Worm (Caenorhabditis elegans) whole organism, early embryonic: Measurements from ENCODE around the gene sdz-26.
A peak's percentile ranks its signal among the peaks of the same experiment; 100 is the strongest.

Source experiments
- B0310.2 ChIP-seq: sonication (generic microtip); optimal IDR thresholded peaks from 2 replicates; lab custom pipeline; 2016; ENCODE audit warnings: mild to moderate bottlenecking, missing genetic modification characterization, missing compliant biosample characterization
- F13C5.2 ChIP-seq: sonication (generic microtip); optimal IDR thresholded peaks from 2 replicates; lab custom pipeline; 2017; ENCODE audit warnings: mild to moderate bottlenecking, missing genetic modification characterization, inconsistent platforms, missing compliant biosample characterization
- aly-1 ChIP-seq: sonication (generic microtip); optimal IDR thresholded peaks from 2 replicates; lab custom pipeline; 2016; ENCODE audit warnings: missing genetic modification characterization, missing compliant biosample characterization
- ama-1 ChIP-seq: fragments of 150-350 bp; optimal IDR thresholded peaks from 2 replicates; lab custom pipeline; 2014
- ceh-13 ChIP-seq: fragments of 200-800 bp; sonication (Bioruptor generic); optimal IDR thresholded peaks from 2 replicates; lab custom pipeline; 2018; ENCODE audit warnings: mild to moderate bottlenecking, missing genetic modification characterization, missing compliant biosample characterization
- ceh-36 ChIP-seq: sonication (generic microtip); optimal IDR thresholded peaks from 2 replicates; lab custom pipeline; 2016; ENCODE audit warnings: missing genetic modification characterization, inconsistent platforms, missing compliant biosample characterization
- ets-7 ChIP-seq: sonication (generic microtip); optimal IDR thresholded peaks from 2 replicates; lab custom pipeline; 2016; ENCODE audit warnings: missing genotype, missing genetic modification characterization, missing compliant biosample characterization
- flt-1 ChIP-seq: fragments of 200-800 bp; sonication (Bioruptor generic); IDR thresholded peaks from 2 replicates; pipeline ENCODE4 v1.3.6; 2022; ENCODE audit warnings: missing genetic modification characterization, missing compliant biosample characterization
- hmbx-1 ChIP-seq: sonication (generic microtip); optimal IDR thresholded peaks from 2 replicates; lab custom pipeline; 2016; ENCODE audit warnings: mild to moderate bottlenecking, missing genetic modification characterization, missing compliant biosample characterization
- hmg-4 ChIP-seq: fragments of 200-800 bp; sonication (Bioruptor generic); optimal IDR thresholded peaks from 2 replicates; lab custom pipeline; 2018; ENCODE audit warnings: mild to moderate bottlenecking, missing genetic modification characterization, missing compliant biosample characterization
- pes-1 ChIP-seq: fragments of 200-800 bp; sonication (Bioruptor generic); IDR thresholded peaks from 2 replicates; pipeline ENCODE4 v1.3.6; 2022; ENCODE audit warnings: missing genetic modification reagents, missing genetic modification characterization, missing compliant biosample characterization
- scrt-1 ChIP-seq: fragments of 200-800 bp; sonication (Bioruptor generic); IDR thresholded peaks from 2 replicates; pipeline ENCODE4 v1.3.6; 2022; ENCODE audit warnings: missing genetic modification characterization, missing compliant biosample characterization
- sea-1 ChIP-seq: fragments of 200-800 bp; sonication (Bioruptor generic); conservative IDR thresholded peaks from 2 replicates; pipeline ENCODE4 v1.3.6; 2022; ENCODE audit warnings: missing genetic modification characterization, missing compliant biosample characterization
- tbx-11 ChIP-seq: fragments of 200-800 bp; sonication (Bioruptor generic); IDR thresholded peaks from 2 replicates; pipeline ENCODE4 v1.3.6; 2022; ENCODE audit warnings: missing genetic modification characterization, missing compliant biosample characterization
- tbx-37 ChIP-seq: fragments of 200-800 bp; sonication (Bioruptor generic); conservative IDR thresholded peaks from 2 replicates; pipeline ENCODE4 v1.3.6; 2022; ENCODE audit warnings: missing genetic modification reagents, missing genetic modification characterization, missing compliant biosample characterization
- tra-4 ChIP-seq: sonication (generic microtip); optimal IDR thresholded peaks from 2 replicates; lab custom pipeline; 2017; ENCODE audit warnings: missing genetic modification characterization, missing compliant biosample characterization

Gene sdz-26

DNA sequence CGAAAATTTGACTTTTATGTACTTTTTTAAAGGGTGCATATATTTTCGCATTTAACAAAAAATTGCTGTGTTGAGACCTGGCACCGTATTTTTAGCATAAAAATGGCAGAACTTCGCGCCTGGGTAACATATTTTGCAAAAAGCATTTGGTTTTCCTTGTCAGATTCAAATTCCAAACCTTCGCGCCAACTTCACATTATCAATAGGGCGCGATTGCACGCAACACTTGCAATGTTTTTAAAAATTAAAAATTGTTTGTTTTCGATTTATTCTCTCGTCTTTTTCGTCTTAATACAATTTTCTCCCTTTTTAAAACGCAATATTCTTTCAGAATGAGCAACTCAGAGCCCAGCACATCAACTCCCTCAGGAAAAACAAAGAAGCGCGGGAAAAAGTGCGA, 2.1 kb downstream of the sdz-26 start, which contains the start of gene mes-2:
Gene mes-2 (plus strand): TSS at position 330 of the 400 bp plus-strand sequence.
- TF ChIP-seq hmbx-1 (tag; lab: Kevin White, UChicago), result no peak
- no peak for TF ChIP-seq pes-1 (GFP tag; lab: Robert Waterston, UW)
- peak; percentile 66 for TF ChIP-seq F13C5.2 (tag; lab: Kevin White, UChicago)
- TF ChIP-seq hmg-4 (GFP tag; lab: Kevin White, UChicago), result no peak
- no peak for TF ChIP-seq scrt-1 (GFP tag; lab: Robert Waterston, UW)
- no peak for TF ChIP-seq aly-1 (tag; lab: Kevin White, UChicago)
- TF ChIP-seq tra-4 (tag; lab: Kevin White, UChicago), result no peak
- TF ChIP-seq ama-1 (lab: Kevin White, UChicago), result no peak
- no peak for TF ChIP-seq ceh-36 (tag; lab: Kevin White, UChicago)

ce11 chrII:14388213-14388612, 6.7 kb downstream of the sdz-26 start, which contains the start of gene F26H11.8:
Gene F26H11.8, plus strand, starts transcription at chrII:14388513.
- no peak for TF ChIP-seq tbx-11 (GFP tag; lab: Robert Waterston, UW)

ce11 chrII:14390036-14390763, 8.7 kb downstream of the sdz-26 start, which contains the start of the genes kbp-3 and nurf-1:
Gene kbp-3, minus strand, starts transcription at chrII:14390078.
Gene nurf-1, plus strand, starts transcription at chrII:14390713.
- TF ChIP-seq hmg-4 (GFP tag; lab: Kevin White, UChicago) (peak; percentile 29), aly-1 (tag; lab: Kevin White, UChicago) (no peak), tbx-11 (GFP tag; lab: Robert Waterston, UW) (0 out of 2 replicates have a peak, but pooled peaks have one; percentile 9), F13C5.2 (tag; lab: Kevin White, UChicago) (peak; percentile 4)

- TF ChIP-seq flt-1 (GFP tag; lab: Robert Waterston, UW) (no peak), tbx-11 (GFP tag; lab: Robert Waterston, UW) (no peak), ceh-13 (GFP tag; lab: Kevin White, UChicago) (no peak), hmg-4 (GFP tag; lab: Kevin White, UChicago) (no peak), aly-1 (tag; lab: Kevin White, UChicago) (no peak), ceh-36 (tag; lab: Kevin White, UChicago) (no peak), B0310.2 (tag; lab: Kevin White, UChicago) (no peak), ama-1 (lab: Kevin White, UChicago) (no peak)
Observed at ce11 chrII:14393766-14394165, 12.2 kb downstream of the sdz-26 start.

DNA sequence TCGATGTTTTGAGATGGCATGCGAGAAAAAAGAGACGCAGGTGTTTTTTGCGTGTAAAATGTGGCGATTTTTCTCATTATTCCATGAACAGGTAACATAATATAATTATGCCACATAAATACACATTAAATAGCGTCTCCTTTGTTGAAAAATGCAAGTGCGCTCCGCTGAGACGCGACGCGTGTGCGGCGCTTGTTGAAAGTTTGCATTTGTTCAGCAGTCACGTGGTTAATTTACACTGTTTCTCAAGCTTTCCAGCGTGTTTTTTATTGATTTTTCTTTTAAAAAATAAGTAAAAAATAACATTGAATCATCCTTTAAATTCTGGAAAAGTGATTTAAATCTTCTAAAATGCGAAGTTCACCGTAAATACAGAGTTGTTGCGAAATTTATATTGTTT, 18.0 kb downstream of the sdz-26 start:
- TF ChIP-seq flt-1 (GFP tag; lab: Robert Waterston, UW) (no peak), pes-1 (GFP tag; lab: Robert Waterston, UW) (0 out of 2 replicates have a peak, but pooled peaks have one; percentile 3), F13C5.2 (tag; lab: Kevin White, UChicago) (peak; percentile 1), hmbx-1 (tag; lab: Kevin White, UChicago) (no peak)

ce11 chrII:14401098-14401497, 19.5 kb downstream of the sdz-26 start:
- no peak for TF ChIP-seq B0310.2 (tag; lab: Kevin White, UChicago)

DNA sequence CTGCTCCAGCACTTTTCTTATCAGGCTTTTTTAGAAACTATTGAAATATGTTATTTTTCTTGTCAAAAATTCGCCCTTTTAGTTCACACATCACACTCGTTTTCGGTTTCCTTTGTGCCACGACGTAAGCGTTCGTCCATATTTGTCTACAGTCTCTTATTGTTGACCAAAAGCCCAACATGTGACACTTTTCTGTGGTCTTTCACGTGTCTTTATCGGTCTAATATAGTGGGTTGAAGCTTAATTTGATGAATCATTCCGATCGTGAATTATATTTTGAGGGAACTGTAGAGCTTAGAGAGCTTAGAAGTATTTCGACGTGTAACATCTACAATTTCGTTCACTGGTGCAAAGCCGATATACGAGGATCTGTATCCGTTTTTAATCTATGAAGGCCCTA, 22.7 kb downstream of the sdz-26 start:
- TF ChIP-seq tbx-37 (no peak), pes-1 (GFP tag; lab: Robert Waterston, UW) (no peak), ceh-36 (tag; lab: Kevin White, UChicago) (no peak), ama-1 (lab: Kevin White, UChicago) (no peak), aly-1 (tag; lab: Kevin White, UChicago) (no peak), tbx-11 (GFP tag; lab: Robert Waterston, UW) (no peak), hmbx-1 (tag; lab: Kevin White, UChicago) (no peak), tra-4 (tag; lab: Kevin White, UChicago) (no peak), scrt-1 (GFP tag; lab: Robert Waterston, UW) (no peak), B0310.2 (tag; lab: Kevin White, UChicago) (no peak), sea-1 (GFP tag; lab: Robert Waterston, UW) (no peak), ets-7 (tag; lab: Kevin White, UChicago) (no peak), flt-1 (GFP tag; lab: Robert Waterston, UW) (no peak), F13C5.2 (tag; lab: Kevin White, UChicago) (no peak)

- TF ChIP-seq flt-1 (GFP tag; lab: Robert Waterston, UW) (peak; percentile 27; the same call in 1 of the 2 replicates), B0310.2 (tag; lab: Kevin White, UChicago) (peak; percentile 22), tbx-11 (GFP tag; lab: Robert Waterston, UW) (no peak), hmbx-1 (tag; lab: Kevin White, UChicago) (no peak), ama-1 (lab: Kevin White, UChicago) (peak; percentile 93), hmg-4 (GFP tag; lab: Kevin White, UChicago) (no peak), ceh-36 (tag; lab: Kevin White, UChicago) (no peak), F13C5.2 (tag; lab: Kevin White, UChicago) (peak; percentile 63), pes-1 (GFP tag; lab: Robert Waterston, UW) (peak; percentile 9; the same call in 1 of the 2 replicates), ceh-13 (GFP tag; lab: Kevin White, UChicago) (peak; percentile 0)
Observed at ce11 chrII:14404741-14405488, 23.4 kb downstream of the sdz-26 start.
